Worm (Caenorhabditis elegans) whole organism, L3 larva: Measurements from ENCODE around the gene F22B5.5.

ENCODE experiments used
- R02D3.7 ChIP-seq: fragments of 150-350 bp; optimal IDR thresholded peaks from 2 replicates; lab custom pipeline; 2014; ENCODE audit warnings: missing biosample characterization, missing genetic modification characterization
- nhr-25 ChIP-seq: sonication (generic microtip); optimal IDR thresholded peaks from 2 replicates; lab custom pipeline; 2017; ENCODE audit warnings: missing biosample characterization, missing genetic modification characterization
- pqm-1 ChIP-seq: fragments of 150-350 bp; optimal IDR thresholded peaks from 2 replicates; lab custom pipeline; 2017; ENCODE audit warnings: missing biosample characterization, missing genetic modification characterization, inconsistent platforms

DNA sequence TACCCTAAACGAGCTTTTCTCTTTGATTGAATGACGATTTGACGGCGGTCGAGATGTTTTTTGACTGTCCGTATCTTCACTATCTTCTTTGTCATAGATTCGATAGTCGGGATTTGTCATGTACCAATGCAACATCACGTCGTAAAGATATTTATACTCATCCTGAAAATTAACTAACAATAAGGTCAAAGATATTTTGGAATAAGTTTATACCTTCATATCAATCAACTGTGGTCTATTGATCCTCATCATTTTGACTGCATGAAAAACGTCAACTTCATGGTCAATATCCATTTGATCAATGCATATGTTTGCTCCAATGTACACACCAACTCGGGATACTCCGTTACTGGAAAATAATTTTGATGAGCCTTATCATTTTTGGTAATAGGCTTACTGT lies 33.7 kb upstream of the F22B5.5 start:
- no peak for TF ChIP-seq nhr-25
- no peak for TF ChIP-seq pqm-1 (tag; lab: Kevin White, UChicago)
- TF ChIP-seq R02D3.7 (tag; lab: Kevin White, UChicago), result no peak
